Worm (Caenorhabditis elegans) whole organism, midembryonic: ENCODE measurements around the gene ncl-1.

ENCODE experiments used
- T22C8.4 ChIP-seq: fragments of 200-800 bp; sonication (Bioruptor generic); IDR thresholded peaks from 2 replicates; pipeline ENCODE4 v1.3.6; 2022; ENCODE audit warnings: missing genetic modification characterization, missing compliant biosample characterization
- cog-1 ChIP-seq: sonication (generic microtip); optimal IDR thresholded peaks from 2 replicates; lab custom pipeline; 2016; ENCODE audit warnings: missing genetic modification characterization, missing compliant biosample characterization
- med-1 ChIP-seq: sonication (generic microtip); optimal IDR thresholded peaks from 2 replicates; lab custom pipeline; 2017; ENCODE audit warnings: missing genetic modification characterization, mild to moderate bottlenecking, missing compliant biosample characterization, antibody characterized with exemption, missing genetic modification reagents; ENCODE audit not compliant: insufficient read depth
- ztf-23 ChIP-seq: fragments of 200-800 bp; sonication (Bioruptor generic); IDR thresholded peaks from 2 replicates; pipeline ENCODE4 v1.3.6; 2022; ENCODE audit warnings: missing genetic modification reagents, missing genetic modification characterization, missing compliant biosample characterization
- ztf-29 ChIP-seq: fragments of 200-800 bp; sonication (Bioruptor generic); IDR thresholded peaks from 2 replicates; pipeline ENCODE4 v1.3.6; 2022; ENCODE audit warnings: missing genetic modification reagents, missing genetic modification characterization, missing compliant biosample characterization

ce11 chrIII:7721513-7721912, 2.0 kb downstream of the ncl-1 start:
- TF ChIP-seq T22C8.4 (GFP tag; lab: Robert Waterston, UW) (no peak), cog-1 (tag; lab: Kevin White, UChicago) (no peak), ztf-29 (GFP tag; lab: Robert Waterston, UW) (no peak), ztf-23 (no peak), med-1 (no peak)
